Worm (Caenorhabditis elegans) whole organism, L3 larva: ENCODE data around the gene fbxb-21.
"Not testable (repeated sequence)": the region's sequence is repeated elsewhere in the genome, so short reads cannot be mapped to it uniquely, and the experiment has no call there.

ENCODE experiments used
- aly-2 ChIP-seq: fragments of 150-350 bp; optimal IDR thresholded peaks from 2 replicates; lab custom pipeline; 2014; ENCODE audit warnings: missing biosample characterization, missing genetic modification characterization
- ama-1 ChIP-seq: fragments of 150-350 bp; optimal IDR thresholded peaks from 2 replicates; lab custom pipeline; 2018
- ceh-16 ChIP-seq: sonication (generic microtip); optimal IDR thresholded peaks from 2 replicates; lab custom pipeline; 2017; ENCODE audit warnings: missing biosample characterization, missing genetic modification characterization
- ceh-82 ChIP-seq: fragments of 150-350 bp; optimal IDR thresholded peaks from 2 replicates; lab custom pipeline; 2014; ENCODE audit warnings: missing biosample characterization, missing genetic modification characterization
- ceh-9 ChIP-seq: sonication (generic microtip); optimal IDR thresholded peaks from 2 replicates; lab custom pipeline; 2018; ENCODE audit warnings: missing biosample characterization, missing genetic modification characterization
- daf-12 ChIP-seq: fragments of 150-350 bp; optimal IDR thresholded peaks from 2 replicates; lab custom pipeline; 2014; ENCODE audit warnings: missing biosample characterization, missing genetic modification reagents, missing genetic modification characterization
- egl-27 ChIP-seq: sonication (generic microtip); optimal IDR thresholded peaks from 4 replicates; lab custom pipeline; 2017; ENCODE audit warnings: missing biosample characterization, missing genetic modification reagents, missing genetic modification characterization
- egl-5 ChIP-seq: fragments of 150-350 bp; optimal IDR thresholded peaks from 2 replicates; lab custom pipeline; 2017; ENCODE audit warnings: missing biosample characterization, missing genetic modification reagents, missing genetic modification characterization, inconsistent platforms
- elt-2 ChIP-seq: sonication (generic microtip); optimal IDR thresholded peaks from 2 replicates; lab custom pipeline; 2016; ENCODE audit warnings: missing genetic modification reagents, mild to moderate bottlenecking, missing genetic modification characterization, missing compliant biosample characterization
- elt-3 ChIP-seq, 3 experiments: fragments of 150-350 bp in 1 of 3; sonication (generic microtip) in 2 of 3; optimal IDR thresholded peaks; 2 replicates in 2 of 3; 4 replicates in 1 of 3; lab custom pipeline; 2014 to 2017; ENCODE audit warnings: missing biosample characterization in 3 of 3, missing genetic modification characterization in 3 of 3
- fkh-10 ChIP-seq: sonication (generic microtip); optimal IDR thresholded peaks from 2 replicates; lab custom pipeline; 2017; ENCODE audit warnings: missing biosample characterization, missing genetic modification reagents, missing genetic modification characterization
- fos-1 ChIP-seq: fragments of 150-350 bp; optimal IDR thresholded peaks from 2 replicates; lab custom pipeline; 2014; ENCODE audit warnings: missing biosample characterization, missing genetic modification characterization
- hmg-11 ChIP-seq: sonication (generic microtip); optimal IDR thresholded peaks from 2 replicates; lab custom pipeline; 2016; ENCODE audit warnings: missing genetic modification characterization, missing compliant biosample characterization
- jun-1 ChIP-seq: fragments of 150-350 bp; optimal IDR thresholded peaks from 2 replicates; lab custom pipeline; 2014; ENCODE audit warnings: missing biosample characterization, missing genetic modification reagents, missing genetic modification characterization
- lin-15B ChIP-seq: fragments of 150-350 bp; optimal IDR thresholded peaks from 2 replicates; lab custom pipeline; 2014; ENCODE audit warnings: missing biosample characterization, missing genetic modification characterization
- lin-39 ChIP-seq: fragments of 150-350 bp; optimal IDR thresholded peaks from 2 replicates; lab custom pipeline; 2018; ENCODE audit warnings: missing biosample characterization, missing genetic modification reagents, missing genetic modification characterization
- mdl-1 ChIP-seq: fragments of 150-350 bp; optimal IDR thresholded peaks from 2 replicates; lab custom pipeline; 2014; ENCODE audit warnings: missing biosample characterization, missing genetic modification characterization
- nhr-11 ChIP-seq: fragments of 150-350 bp; optimal IDR thresholded peaks from 2 replicates; lab custom pipeline; 2014; ENCODE audit warnings: missing biosample characterization, missing genetic modification characterization
- nhr-237 ChIP-seq: fragments of 150-350 bp; optimal IDR thresholded peaks from 2 replicates; lab custom pipeline; 2014; ENCODE audit warnings: missing biosample characterization, missing genetic modification characterization
- nhr-25 ChIP-seq: sonication (generic microtip); optimal IDR thresholded peaks from 2 replicates; lab custom pipeline; 2017; ENCODE audit warnings: missing biosample characterization, missing genetic modification characterization
- nhr-28 ChIP-seq: fragments of 150-350 bp; optimal IDR thresholded peaks from 2 replicates; lab custom pipeline; 2014; ENCODE audit warnings: missing biosample characterization, missing genetic modification characterization
- nhr-43 ChIP-seq: sonication (generic microtip); optimal IDR thresholded peaks from 2 replicates; lab custom pipeline; 2016; ENCODE audit warnings: mild to moderate bottlenecking, missing genetic modification characterization, missing compliant biosample characterization; ENCODE audit not compliant: poor library complexity, severe bottlenecking
- nhr-67 ChIP-seq: fragments of 150-350 bp; optimal IDR thresholded peaks from 2 replicates; lab custom pipeline; 2014; ENCODE audit warnings: missing biosample characterization, missing genetic modification characterization
- nhr-77 ChIP-seq: fragments of 150-350 bp; optimal IDR thresholded peaks from 2 replicates; lab custom pipeline; 2014; ENCODE audit warnings: missing biosample characterization, missing genetic modification characterization
- pqm-1 ChIP-seq: fragments of 150-350 bp; optimal IDR thresholded peaks from 2 replicates; lab custom pipeline; 2017; ENCODE audit warnings: missing biosample characterization, missing genetic modification characterization, inconsistent platforms
- sea-2 ChIP-seq: fragments of 150-350 bp; sonication (generic microtip); optimal IDR thresholded peaks from 4 replicates; lab custom pipeline; 2014; ENCODE audit warnings: missing biosample characterization, missing genetic modification reagents, missing genetic modification characterization
- snpc-4 ChIP-seq: fragments of 150-350 bp; optimal IDR thresholded peaks from 2 replicates; lab custom pipeline; 2014; ENCODE audit warnings: missing biosample characterization, missing genetic modification characterization
- tbx-2 ChIP-seq: sonication (generic microtip); optimal IDR thresholded peaks from 2 replicates; lab custom pipeline; 2016; ENCODE audit warnings: mild to moderate bottlenecking, missing genetic modification characterization, missing compliant biosample characterization
- unc-39 ChIP-seq: sonication (generic microtip); optimal IDR thresholded peaks from 4 replicates; lab custom pipeline; 2017; ENCODE audit warnings: missing biosample characterization, missing genetic modification characterization
- ztf-11 ChIP-seq: fragments of 150-350 bp; optimal IDR thresholded peaks from 2 replicates; lab custom pipeline; 2014; ENCODE audit warnings: missing biosample characterization, missing genetic modification characterization
- ztf-4 ChIP-seq: fragments of 150-350 bp; optimal IDR thresholded peaks from 2 replicates; lab custom pipeline; 2014; ENCODE audit warnings: missing biosample characterization, missing genetic modification characterization

fbxb-21 gene

DNA sequence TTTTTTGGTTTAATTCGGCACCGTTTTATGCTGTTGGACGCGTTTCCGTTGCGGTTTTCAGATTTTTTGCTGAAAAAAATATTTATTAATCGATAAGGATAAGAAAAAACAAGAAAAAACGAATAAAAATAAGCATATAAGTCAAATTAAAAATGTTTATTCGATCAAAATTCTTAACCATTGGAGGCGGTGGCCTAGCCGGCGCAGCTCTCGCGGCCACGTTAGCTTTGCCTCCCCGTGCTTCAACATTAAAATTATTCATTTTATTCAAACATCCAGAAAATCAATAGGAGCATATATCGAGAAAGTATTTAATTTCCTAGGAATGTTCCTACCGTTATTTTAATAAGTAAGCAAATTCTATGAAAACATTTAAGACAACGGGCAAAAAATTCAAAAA lies 14.2 kb upstream of the fbxb-21 start, which contains the start of gene ZC204.14:
Gene ZC204.14 (minus strand): TSS at position 69 of the 400 bp plus-strand sequence.
- TF ChIP-seq nhr-43 (tag; lab: Kevin White, UChicago) (no peak), unc-39 (tag; lab: Kevin White, UChicago) (no peak), daf-12 (no peak), nhr-237 (tag; lab: Kevin White, UChicago) (no peak), ztf-4 (tag; lab: Kevin White, UChicago) (no peak), ama-1 (lab: Kevin White, UChicago) (no peak), tbx-2 (tag; lab: Kevin White, UChicago) (no peak), egl-27 (no peak)

DNA sequence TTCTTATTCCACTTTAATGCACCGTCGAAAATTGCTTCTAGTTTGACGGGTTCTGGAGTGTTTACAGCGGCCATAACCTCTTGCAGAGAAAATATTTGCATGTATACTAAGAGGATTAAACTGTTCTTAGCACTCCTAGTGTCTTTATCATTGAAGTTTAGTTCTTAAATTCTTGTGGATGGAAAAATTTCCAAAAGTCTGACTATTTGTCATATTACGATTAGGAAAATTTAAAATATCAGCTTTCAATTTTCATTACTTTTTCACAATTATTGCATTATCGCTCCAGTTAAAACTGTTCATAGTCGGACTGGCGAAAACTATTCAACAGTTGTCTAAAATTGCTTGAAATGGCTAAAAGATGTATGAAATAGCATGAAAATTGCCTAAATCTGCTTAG lies 12.2 kb upstream of the fbxb-21 start, which contains the start of gene ZC204.13:
Gene ZC204.13 (minus strand): TSS at position 101 of the 400 bp plus-strand sequence.
- TF ChIP-seq ceh-82 (tag; lab: Kevin White, UChicago); ceh-16; nhr-67 (tag; lab: Kevin White, UChicago): not testable (repeated sequence)
- TF ChIP-seq, all 47 proteins: peak for 0; not testable (repeated sequence) for 47

- TF ChIP-seq pqm-1 (tag; lab: Kevin White, UChicago): peak; percentile 31
- TF ChIP-seq elt-2 (tag; lab: Kevin White, UChicago): peak; percentile 84
These were observed 11.1 kb upstream of the fbxb-21 start for ce11 chrII:1659729-1660128.

ce11 chrII:1657202-1657601 lies 8.5 kb upstream of the fbxb-21 start, which contains the start of gene ZC204.12:
ZC204.12 (minus strand) TSS chrII:1657302.
- TF ChIP-seq ceh-9 (tag; lab: Kevin White, UChicago) (no peak), snpc-4 (no peak), sea-2 (no peak), lin-39 (tag; lab: Kevin White, UChicago) (no peak), egl-5 (no peak), nhr-11 (tag; lab: Kevin White, UChicago) (no peak)

- TF ChIP-seq ztf-11 (tag; lab: Kevin White, UChicago) (no peak), fkh-10 (GFP tag; lab: Kevin White, UChicago) (no peak), ztf-4 (tag; lab: Kevin White, UChicago) (no peak), ama-1 (lab: Kevin White, UChicago) (no peak), fos-1 (tag; lab: Kevin White, UChicago) (no peak), nhr-28 (no peak), snpc-4 (no peak), elt-3 (tag; optimal IDR thresholded peaks at IDR 0.05; lab: Kevin White, UChicago) (no peak), pqm-1 (tag; lab: Kevin White, UChicago) (no peak), hmg-11 (tag; lab: Kevin White, UChicago) (no peak), jun-1 (tag; lab: Kevin White, UChicago) (no peak), mdl-1 (tag; lab: Kevin White, UChicago) (no peak), daf-12 (no peak)
- TF ChIP-seq, all 47 proteins: peak for 0
These were observed 6.2 kb upstream of the fbxb-21 start, which contains the start of gene btb-12 for ce11 chrII:1654917-1655316. btb-12 (plus strand) TSS chrII:1655217.

ce11 chrII:1653397-1653796 lies 4.7 kb upstream of the fbxb-21 start, which contains the start of gene fbxb-15:
fbxb-15 (minus strand) TSS chrII:1653497.
- no peak for TF ChIP-seq aly-2
- TF ChIP-seq ztf-11 (tag; lab: Kevin White, UChicago): no peak
- TF ChIP-seq ama-1 (lab: Kevin White, UChicago): no peak
- no peak for TF ChIP-seq pqm-1 (tag; lab: Kevin White, UChicago)
- TF ChIP-seq nhr-77 (tag; lab: Kevin White, UChicago): no peak
- TF ChIP-seq nhr-25: no peak
- no peak for TF ChIP-seq nhr-237 (tag; lab: Kevin White, UChicago)
- no peak for TF ChIP-seq tbx-2 (tag; lab: Kevin White, UChicago)
- TF ChIP-seq lin-15B (tag; lab: Kevin White, UChicago): no peak
- TF ChIP-seq lin-39 (tag; lab: Kevin White, UChicago): no peak
- TF ChIP-seq elt-3 (tag; optimal IDR thresholded peaks at IDR 0.05; lab: Kevin White, UChicago): no peak
- TF ChIP-seq snpc-4: no peak
- TF ChIP-seq ceh-9 (tag; lab: Kevin White, UChicago): no peak
- TF ChIP-seq egl-5: no peak
- TF ChIP-seq unc-39 (tag; lab: Kevin White, UChicago): no peak
- TF ChIP-seq sea-2: no peak
- no peak for TF ChIP-seq nhr-11 (tag; lab: Kevin White, UChicago)
- no peak for TF ChIP-seq nhr-67 (tag; lab: Kevin White, UChicago)
- TF ChIP-seq, all 47 proteins: peak for 0
